Fruit fly (Drosophila melanogaster) whole organism, wandering third instar larva: ENCODE results near the gene fax.

Experiments used
- CG32264 ChIP-seq: fragments of 200-800 bp; sonication (Bioruptor generic); optimal IDR thresholded peaks from 2 replicates; lab custom pipeline; 2016; ENCODE audit warnings: missing biosample characterization, missing genetic modification characterization
- CG9705 ChIP-seq: fragments of 200-800 bp; sonication (Bioruptor generic); optimal IDR thresholded peaks from 2 replicates; lab custom pipeline; 2018; ENCODE audit warnings: missing biosample characterization, mild to moderate bottlenecking, missing genetic modification characterization
- dl ChIP-seq, 2 experiments: fragments of 175-275, 200-275 bp in 1 of 2; fragments of 200-275 bp in 1 of 2; sonication (Bioruptor generic); optimal IDR thresholded peaks; lab custom pipeline; 2018; ENCODE audit warnings: mild to moderate bottlenecking in 2 of 2, missing biosample characterization in 2 of 2, missing genetic modification characterization in 2 of 2, moderate library complexity in 2 of 2; ENCODE audit not compliant: partially characterized antibody in 2 of 2, insufficient read depth in 1 of 2
- dsf ChIP-seq: sonication (Bioruptor generic); optimal IDR thresholded peaks from 2 replicates; lab custom pipeline; 2016; ENCODE audit warnings: missing biosample characterization, missing genetic modification characterization, borderline replicate concordance
- fru ChIP-seq: fragments of 200-800 bp; sonication (Bioruptor generic); optimal IDR thresholded peaks from 3 replicates; lab custom pipeline; 2016; ENCODE audit warnings: missing biosample characterization, mild to moderate bottlenecking, missing genetic modification characterization
- jim ChIP-seq: fragments of 175-275, 200-325 bp; sonication (Bioruptor generic); optimal IDR thresholded peaks from 2 replicates; lab custom pipeline; 2016; ENCODE audit warnings: missing biosample characterization, mild to moderate bottlenecking, missing genetic modification characterization
- lola ChIP-seq: fragments of >200 bp; optimal IDR thresholded peaks from 2 replicates; lab custom pipeline; 2017; ENCODE audit warnings: missing biosample characterization, missing genetic modification characterization
- psq ChIP-seq: fragments of 200-800 bp; sonication (Bioruptor generic); optimal IDR thresholded peaks from 3 replicates; lab custom pipeline; 2017; ENCODE audit warnings: missing biosample characterization, mild to moderate bottlenecking, missing genetic modification characterization, moderate library complexity
- sage ChIP-seq: fragments of 200-800 bp; sonication (Bioruptor generic); optimal IDR thresholded peaks from 2 replicates; lab custom pipeline; 2016; ENCODE audit warnings: missing biosample characterization, mild to moderate bottlenecking, missing genetic modification characterization

dm6 chr3L:16383056-16383455 lies 28.6 kb downstream of the fax start:
- TF ChIP-seq fru (GFP tag; lab: Kevin White, UChicago) = no peak
- TF ChIP-seq CG9705 (GFP tag; lab: Kevin White, UChicago) = no peak
- no peak for TF ChIP-seq jim (GFP tag; lab: Kevin White, UChicago)
- TF ChIP-seq dsf (GFP tag; lab: Kevin White, UChicago) = no peak
- no peak for TF ChIP-seq lola
- TF ChIP-seq psq = no peak
- TF ChIP-seq dl (GFP tag; optimal IDR thresholded peaks at IDR 0.05; lab: Kevin White, UChicago; ENCODE audit: insufficient read depth in 1 of 2, partially characterized antibody in 2 of 2) = no peak
- TF ChIP-seq CG32264 (GFP tag; lab: Kevin White, UChicago) = no peak
- no peak for TF ChIP-seq sage
